Worm (Caenorhabditis elegans) whole organism, early embryonic: Measurements from ENCODE around the gene H28G03.2.

Source experiments
- B0310.2 ChIP-seq: sonication (generic microtip); optimal IDR thresholded peaks from 2 replicates; lab custom pipeline; 2016; ENCODE audit warnings: mild to moderate bottlenecking, missing genetic modification characterization, missing compliant biosample characterization
- F13C5.2 ChIP-seq: sonication (generic microtip); optimal IDR thresholded peaks from 2 replicates; lab custom pipeline; 2017; ENCODE audit warnings: mild to moderate bottlenecking, missing genetic modification characterization, inconsistent platforms, missing compliant biosample characterization
- aly-1 ChIP-seq: sonication (generic microtip); optimal IDR thresholded peaks from 2 replicates; lab custom pipeline; 2016; ENCODE audit warnings: missing genetic modification characterization, missing compliant biosample characterization
- ama-1 ChIP-seq: fragments of 150-350 bp; optimal IDR thresholded peaks from 2 replicates; lab custom pipeline; 2014
- hmbx-1 ChIP-seq: sonication (generic microtip); optimal IDR thresholded peaks from 2 replicates; lab custom pipeline; 2016; ENCODE audit warnings: mild to moderate bottlenecking, missing genetic modification characterization, missing compliant biosample characterization
- pes-1 ChIP-seq: fragments of 200-800 bp; sonication (Bioruptor generic); IDR thresholded peaks from 2 replicates; pipeline ENCODE4 v1.3.6; 2022; ENCODE audit warnings: missing genetic modification reagents, missing genetic modification characterization, missing compliant biosample characterization
- sea-1 ChIP-seq: fragments of 200-800 bp; sonication (Bioruptor generic); conservative IDR thresholded peaks from 2 replicates; pipeline ENCODE4 v1.3.6; 2022; ENCODE audit warnings: missing genetic modification characterization, missing compliant biosample characterization
- tbx-11 ChIP-seq: fragments of 200-800 bp; sonication (Bioruptor generic); IDR thresholded peaks from 2 replicates; pipeline ENCODE4 v1.3.6; 2022; ENCODE audit warnings: missing genetic modification characterization, missing compliant biosample characterization
- tbx-37 ChIP-seq: fragments of 200-800 bp; sonication (Bioruptor generic); conservative IDR thresholded peaks from 2 replicates; pipeline ENCODE4 v1.3.6; 2022; ENCODE audit warnings: missing genetic modification reagents, missing genetic modification characterization, missing compliant biosample characterization
- tra-4 ChIP-seq: sonication (generic microtip); optimal IDR thresholded peaks from 2 replicates; lab custom pipeline; 2017; ENCODE audit warnings: missing genetic modification characterization, missing compliant biosample characterization

DNA sequence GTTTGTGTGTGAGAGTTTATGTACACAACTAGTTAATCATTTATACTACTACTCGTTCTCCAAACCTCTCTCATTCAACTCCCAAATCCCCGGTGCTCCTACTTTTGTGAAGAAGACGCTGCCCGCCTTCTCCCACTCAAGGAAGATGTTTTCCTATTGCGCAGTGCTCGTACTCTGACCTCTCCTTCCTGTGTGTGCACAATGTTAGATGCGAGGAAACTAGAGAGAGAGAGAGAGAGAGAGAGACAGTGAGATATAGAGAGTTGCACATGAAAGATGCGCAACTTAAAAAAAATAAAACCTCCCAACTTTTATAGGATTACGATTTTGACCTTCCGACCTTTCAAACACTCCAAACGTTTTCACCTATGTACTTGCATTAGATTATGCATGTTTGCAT lies 5.0 kb downstream of the H28G03.2 start:
- TF ChIP-seq sea-1 (GFP tag; lab: Robert Waterston, UW), result no peak
- no peak for TF ChIP-seq tbx-11
- TF ChIP-seq ama-1, result no peak
- no peak for TF ChIP-seq aly-1 (tag; lab: Kevin White, UChicago)
- TF ChIP-seq tra-4, result no peak
- no peak for TF ChIP-seq tbx-37 (GFP tag; lab: Robert Waterston, UW)
- TF ChIP-seq hmbx-1, result no peak
- no peak; the same call in 1 of the 2 replicates for TF ChIP-seq pes-1 (GFP tag; lab: Robert Waterston, UW)
- no peak for TF ChIP-seq F13C5.2 (tag; lab: Kevin White, UChicago)
- TF ChIP-seq B0310.2, result no peak
